Worm (Caenorhabditis elegans) whole organism, L3 larva: ENCODE data around the gene git-1.

Experiments
- elt-3 ChIP-seq, 3 experiments: fragments of 150-350 bp in 1 of 3; sonication (generic microtip) in 2 of 3; optimal IDR thresholded peaks; 2 replicates in 2 of 3; 4 replicates in 1 of 3; lab custom pipeline; 2014 to 2017; ENCODE audit warnings: missing biosample characterization in 3 of 3, missing genetic modification characterization in 3 of 3
- fos-1 ChIP-seq: fragments of 150-350 bp; optimal IDR thresholded peaks from 2 replicates; lab custom pipeline; 2014; ENCODE audit warnings: missing biosample characterization, missing genetic modification characterization
- lin-39 ChIP-seq: fragments of 150-350 bp; optimal IDR thresholded peaks from 2 replicates; lab custom pipeline; 2018; ENCODE audit warnings: missing biosample characterization, missing genetic modification reagents, missing genetic modification characterization
- nhr-28 ChIP-seq: fragments of 150-350 bp; optimal IDR thresholded peaks from 2 replicates; lab custom pipeline; 2014; ENCODE audit warnings: missing biosample characterization, missing genetic modification characterization
- pha-4 ChIP-seq: fragments of 150-350 bp; optimal IDR thresholded peaks from 2 replicates; lab custom pipeline; 2014; ENCODE audit warnings: missing biosample characterization, missing genetic modification reagents, missing genetic modification characterization
- unc-62 ChIP-seq: fragments of 150-350 bp; sonication (generic microtip); optimal IDR thresholded peaks from 4 replicates; lab custom pipeline; 2014; ENCODE audit warnings: missing biosample characterization, missing genetic modification reagents, missing genetic modification characterization

- TF ChIP-seq nhr-28 (tag; lab: Kevin White, UChicago) (no peak), pha-4 (tag; lab: Kevin White, UChicago) (peak; percentile 98), unc-62 (GFP tag; lab: Kevin White, UChicago) (peak; percentile 61), lin-39 (tag; lab: Kevin White, UChicago) (peak; percentile 93), elt-3 (tag; optimal IDR thresholded peaks at IDR 0.05; lab: Kevin White, UChicago) (peak in 1 of 3 experiments; percentile 59), fos-1 (tag; lab: Kevin White, UChicago) (peak; percentile 39)
Observed at ce11 chrX:10568385-10569149, 43.9 kb downstream of the git-1 start.
